Worm (Caenorhabditis elegans): ENCODE measurements around the gene K01A11.1.

DNA sequence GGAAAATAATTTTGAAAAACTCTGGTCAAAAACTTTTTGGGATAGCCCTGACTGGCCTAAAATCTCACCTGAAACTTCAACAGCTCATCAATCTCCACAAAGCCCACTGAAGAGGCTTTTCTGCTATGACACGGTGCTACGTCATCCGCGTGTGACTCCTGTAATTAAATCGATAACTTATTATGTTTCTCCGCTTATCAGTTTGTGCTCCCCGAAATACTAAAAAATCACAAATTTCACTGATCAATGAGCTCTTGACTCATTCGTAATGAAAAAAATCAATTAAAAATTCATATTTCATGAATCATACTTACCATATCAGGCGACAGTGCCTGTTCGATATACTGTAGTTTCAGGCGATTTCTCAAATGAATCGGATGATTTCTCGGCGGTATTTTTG is 43.7 kb upstream of the K01A11.1 start:
- TF ChIP-seq dpl-1 (GFP tag; optimal IDR thresholded peaks at IDR 0.05) (no peak), die-1 (tag; optimal IDR thresholded peaks at IDR 0.05) (no peak), efl-1 (GFP tag; optimal IDR thresholded peaks at IDR 0.05) (no peak), B0019.2 (GFP tag; conservative IDR thresholded peaks at IDR 0.05) (no peak), atf-7 (tag; optimal IDR thresholded peaks at IDR 0.05) (no peak), nfyb-1 (GFP tag; IDR thresholded peaks at IDR 0.05) (no peak), madf-6 (GFP tag; IDR thresholded peaks at IDR 0.05) (no peak), ztf-26 (tag; optimal IDR thresholded peaks at IDR 0.05) (no peak), cebp-2 (GFP tag; IDR thresholded peaks at IDR 0.05) (no peak), lin-54 (GFP tag; optimal IDR thresholded peaks at IDR 0.05) (no peak), C17E4.6 (GFP tag; IDR thresholded peaks at IDR 0.05) (no peak), pha-4 (tag; optimal IDR thresholded peaks at IDR 0.05) (no peak), fkh-3 (tag; optimal IDR thresholded peaks at IDR 0.05) (no peak), F39B2.1 (GFP tag; IDR thresholded peaks at IDR 0.05) (no peak)
